Worm (Caenorhabditis elegans): ENCODE data around the gene cest-8.

The cest-8 gene

ce11 chrX:12184393-12184792 is 35.1 kb upstream of the cest-8 start:
- TF ChIP-seq ztf-11 (tag; optimal IDR thresholded peaks at IDR 0.05), result no peak
- TF ChIP-seq tbx-8 (GFP tag; optimal IDR thresholded peaks at IDR 0.05), result no peak
- TF ChIP-seq ham-2 (GFP tag; optimal IDR thresholded peaks at IDR 0.05), result peak; percentile 6
- peak; percentile 1 for TF ChIP-seq mab-5 (tag; optimal IDR thresholded peaks at IDR 0.05)
- TF ChIP-seq nhr-237 (tag; optimal IDR thresholded peaks at IDR 0.05), result peak; percentile 18
- no peak for TF ChIP-seq lin-13 (tag; optimal IDR thresholded peaks at IDR 0.05)
- TF ChIP-seq ces-1 (GFP tag; optimal IDR thresholded peaks at IDR 0.05), result peak; percentile 99
- TF ChIP-seq bed-3 (GFP tag; optimal IDR thresholded peaks at IDR 0.05), result no peak

ce11 chrX:12185847-12186559 is 33.5 kb upstream of the cest-8 start:
- TF ChIP-seq nhr-76 (tag; optimal IDR thresholded peaks at IDR 0.05) (no peak), M03D4.4 (tag; optimal IDR thresholded peaks at IDR 0.05) (no peak), hlh-1 (tag; optimal IDR thresholded peaks at IDR 0.05) (peak; percentile 1)

ce11 chrX:12186592-12186991 is 32.9 kb upstream of the cest-8 start:
- TF ChIP-seq ham-2 (GFP tag; optimal IDR thresholded peaks at IDR 0.05) (no peak), lin-32 (GFP tag; optimal IDR thresholded peaks at IDR 0.05) (no peak), nhr-28 (tag; optimal IDR thresholded peaks at IDR 0.05) (no peak), mls-2 (tag; optimal IDR thresholded peaks at IDR 0.05) (no peak), nhr-12 (tag; optimal IDR thresholded peaks at IDR 0.05) (no peak), bed-3 (GFP tag; optimal IDR thresholded peaks at IDR 0.05) (no peak)

ce11 chrX:12188280-12189071 is 31.0 kb upstream of the cest-8 start:
- no peak for TF ChIP-seq lin-13 (tag; optimal IDR thresholded peaks at IDR 0.05)
- peak; percentile 21 for TF ChIP-seq unc-62 (GFP tag; optimal IDR thresholded peaks at IDR 0.05)
- peak; percentile 60 for TF ChIP-seq lin-32 (GFP tag; optimal IDR thresholded peaks at IDR 0.05)
- TF ChIP-seq nhr-2 (tag; optimal IDR thresholded peaks at IDR 0.05), result peak; percentile 46

DNA sequence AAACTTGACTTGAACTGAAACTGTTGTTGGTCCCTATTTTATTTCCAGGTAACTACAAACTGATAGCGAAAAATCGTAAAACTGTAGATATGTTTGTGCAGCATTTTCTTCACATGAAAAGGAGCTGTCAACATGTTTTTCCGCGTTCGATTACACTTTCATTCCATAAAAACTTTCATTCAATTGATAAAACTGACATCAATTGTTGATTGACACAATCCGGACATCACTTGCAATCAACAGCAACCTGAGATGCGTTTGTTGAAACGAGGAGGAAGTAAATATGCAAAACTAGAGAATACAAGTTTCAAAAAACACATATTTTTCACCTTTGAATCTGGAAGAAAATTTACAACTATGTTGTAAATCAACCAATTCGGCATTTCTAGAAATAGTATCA is 22.1 kb upstream of the cest-8 start:
- TF ChIP-seq ceh-83 (GFP tag; optimal IDR thresholded peaks at IDR 0.05) (no peak), elt-3 (tag; optimal IDR thresholded peaks at IDR 0.05) (no peak), unc-62 (GFP tag; optimal IDR thresholded peaks at IDR 0.05) (no peak), ces-1 (GFP tag; optimal IDR thresholded peaks at IDR 0.05) (no peak), lin-32 (GFP tag; optimal IDR thresholded peaks at IDR 0.05) (no peak), ceh-43 (GFP tag; optimal IDR thresholded peaks at IDR 0.05) (no peak), mls-2 (tag; optimal IDR thresholded peaks at IDR 0.05) (no peak), tbx-8 (GFP tag; optimal IDR thresholded peaks at IDR 0.05) (no peak), mab-5 (tag; optimal IDR thresholded peaks at IDR 0.05) (no peak), nhr-2 (tag; optimal IDR thresholded peaks at IDR 0.05) (no peak), drap-1 (GFP tag; optimal IDR thresholded peaks at IDR 0.05) (no peak), sem-2 (GFP tag; optimal IDR thresholded peaks at IDR 0.05) (no peak), zip-8 (tag; optimal IDR thresholded peaks at IDR 0.05) (no peak), blmp-1 (tag; optimal IDR thresholded peaks at IDR 0.05) (no peak), ceh-39 (tag; optimal IDR thresholded peaks at IDR 0.05) (no peak), unc-39 (tag; optimal IDR thresholded peaks at IDR 0.05) (no peak)

DNA sequence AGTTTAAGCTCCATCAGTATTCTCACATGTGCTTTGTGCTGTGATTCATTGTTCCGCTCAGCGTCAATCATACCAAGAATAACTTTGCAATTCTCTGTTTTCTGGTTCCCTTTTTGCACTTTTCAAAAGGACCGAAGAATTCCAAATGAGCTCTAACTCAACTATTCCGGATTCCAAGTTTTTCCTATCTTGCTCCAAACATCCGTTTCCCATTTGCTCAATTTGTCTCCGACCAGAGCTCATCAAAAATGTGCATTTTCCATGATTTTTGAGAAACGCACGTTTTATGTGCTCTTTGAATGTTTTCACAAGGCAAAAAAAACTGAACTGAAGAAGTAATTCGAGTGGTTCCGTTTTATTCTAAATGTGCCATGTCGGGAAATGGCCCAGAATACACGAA is 21.2 kb upstream of the cest-8 start:
- TF ChIP-seq ces-1 (GFP tag; optimal IDR thresholded peaks at IDR 0.05), result peak; percentile 4
- TF ChIP-seq zip-8 (tag; optimal IDR thresholded peaks at IDR 0.05), result no peak

- TF ChIP-seq ceh-43 (GFP tag; optimal IDR thresholded peaks at IDR 0.05) (no peak), mls-2 (tag; optimal IDR thresholded peaks at IDR 0.05) (no peak), pha-4 (tag; optimal IDR thresholded peaks at IDR 0.05) (no peak), elt-3 (tag; optimal IDR thresholded peaks at IDR 0.05) (no peak), tbx-8 (GFP tag; optimal IDR thresholded peaks at IDR 0.05) (no peak), mab-5 (tag; optimal IDR thresholded peaks at IDR 0.05) (no peak), sptf-1 (tag; optimal IDR thresholded peaks at IDR 0.05) (no peak), unc-39 (tag; optimal IDR thresholded peaks at IDR 0.05) (no peak), drap-1 (GFP tag; optimal IDR thresholded peaks at IDR 0.05) (no peak), mep-1 (tag; optimal IDR thresholded peaks at IDR 0.05) (no peak), ham-2 (GFP tag; optimal IDR thresholded peaks at IDR 0.05) (no peak), nhr-237 (tag; optimal IDR thresholded peaks at IDR 0.05) (no peak), nhr-2 (tag; optimal IDR thresholded peaks at IDR 0.05) (no peak), lsy-2 (tag; optimal IDR thresholded peaks at IDR 0.05) (no peak), cnd-1 (tag; optimal IDR thresholded peaks at IDR 0.05) (no peak), ceh-39 (tag; optimal IDR thresholded peaks at IDR 0.05) (no peak), zip-8 (tag; optimal IDR thresholded peaks at IDR 0.05) (no peak), nhr-76 (tag; optimal IDR thresholded peaks at IDR 0.05) (no peak), nhr-28 (tag; optimal IDR thresholded peaks at IDR 0.05) (no peak), unc-62 (GFP tag; optimal IDR thresholded peaks at IDR 0.05) (no peak)
These were observed 18.9 kb upstream of the cest-8 start for ce11 chrX:12200577-12200976.
